Fruit fly (Drosophila melanogaster): ENCODE data around the gene CG4360.

CG4360 gene

dm6 chr3R:20308972-20309660 is 18.7 kb downstream of the CG4360 start, which contains the start of gene Orp8 (continued):
- TF ChIP-seq CG16813 (GFP tag; IDR thresholded peaks at IDR 0.05; ENCODE audit: partially characterized antibody) (no peak), CG9817 (tag; optimal IDR thresholded peaks at IDR 0.05) (no peak), CG34224 (GFP tag; IDR thresholded peaks at IDR 0.05; ENCODE audit: partially characterized antibody) (peak; percentile 45; the same call in 2 of the 3 replicates), CG17186 (GFP tag; optimal IDR thresholded peaks at IDR 0.05) (peak; percentile 15), seq (GFP tag; IDR thresholded peaks at IDR 0.05) (peak; percentile 64; the same call in 1 of the 2 replicates), CG9437 (GFP tag; optimal IDR thresholded peaks at IDR 0.05) (peak; percentile 98), CG4854 (GFP tag; optimal IDR thresholded peaks at IDR 0.05) (no peak), CG33557 (GFP tag; optimal IDR thresholded peaks at IDR 0.05) (peak; percentile 5), CG11456 (GFP tag; IDR thresholded peaks at IDR 0.05) (no peak), gfzf (GFP tag; optimal IDR thresholded peaks at IDR 0.05) (peak; percentile 39), ems (GFP tag; optimal IDR thresholded peaks at IDR 0.05) (peak; percentile 1), CG33213 (GFP tag; optimal IDR thresholded peaks at IDR 0.05) (peak; percentile 21), CG18476 (GFP tag; optimal IDR thresholded peaks at IDR 0.05) (no peak), lab (GFP tag; optimal IDR thresholded peaks at IDR 0.05) (peak; percentile 52), mam (GFP tag; optimal IDR thresholded peaks at IDR 0.05) (no peak), CG13296 (GFP tag; optimal IDR thresholded peaks at IDR 0.05) (peak; percentile 20), CG10543 (GFP tag; optimal IDR thresholded peaks at IDR 0.05) (peak; percentile 64), Spps (tag; optimal IDR thresholded peaks at IDR 0.05) (peak; percentile 38), ato (GFP tag; IDR thresholded peaks at IDR 0.05; ENCODE audit: partially characterized antibody) (no peak), GATAe (GFP tag; conservative IDR thresholded peaks at IDR 0.05) (no peak), HmgZ (tag; optimal IDR thresholded peaks at IDR 0.05) (peak; percentile 17), YL-1 (GFP tag; optimal IDR thresholded peaks at IDR 0.05) (peak; percentile 66), HHEX (GFP tag; optimal IDR thresholded peaks at IDR 0.05) (no peak), CHES-1-like (GFP tag; optimal IDR thresholded peaks at IDR 0.05) (peak; percentile 70), CrebB (tag; optimal IDR thresholded peaks at IDR 0.05) (peak; percentile 64), nerfin-1 (tag; optimal IDR thresholded peaks at IDR 0.05) (no peak), Usf (GFP tag; optimal IDR thresholded peaks at IDR 0.05) (no peak), Tbp (GFP tag; optimal IDR thresholded peaks at IDR 0.05) (no peak), h (optimal IDR thresholded peaks at IDR 0.05) (no peak), CG11398 (GFP tag; optimal IDR thresholded peaks at IDR 0.05) (peak; percentile 13), CG11247 (GFP tag; IDR thresholded peaks at IDR 0.05) (no peak), CG12769 (tag; optimal IDR thresholded peaks at IDR 0.05) (peak; percentile 97), NfI (GFP tag; optimal IDR thresholded peaks at IDR 0.05) (no peak), CG34422 (GFP tag; IDR thresholded peaks at IDR 0.05) (no peak; the same call in 2 of the 3 replicates), CG4820 (GFP tag; optimal IDR thresholded peaks at IDR 0.05) (no peak), CG11093 (GFP tag; IDR thresholded peaks at IDR 0.05) (no peak), Lhr (GFP tag; optimal IDR thresholded peaks at IDR 0.05) (no peak), Atf3 (GFP tag; optimal IDR thresholded peaks at IDR 0.05) (peak; percentile 95), CG8290 (GFP tag; optimal IDR thresholded peaks at IDR 0.05) (no peak), CG8290 (tag; optimal IDR thresholded peaks at IDR 0.05) (peak in 1 of 2 experiments; percentile 29), CG18599 (GFP tag; optimal IDR thresholded peaks at IDR 0.05) (peak; percentile 35), MTF-1 (GFP tag; optimal IDR thresholded peaks at IDR 0.05; ENCODE audit: borderline replicate concordance) (peak; percentile 19), D (optimal IDR thresholded peaks at IDR 0.05) (no peak), D (GFP tag; optimal IDR thresholded peaks at IDR 0.05) (no peak), D19A (tag; optimal IDR thresholded peaks at IDR 0.05) (no peak), B-H1 (GFP tag; IDR thresholded peaks at IDR 0.05) (no peak), unpg (GFP tag; optimal IDR thresholded peaks at IDR 0.05) (peak; percentile 2), Hmr (GFP tag; optimal IDR thresholded peaks at IDR 0.05) (peak; percentile 41), CoRest (tag; optimal IDR thresholded peaks at IDR 0.05) (peak; percentile 7), CG12104 (GFP tag; optimal IDR thresholded peaks at IDR 0.05) (no peak)

Data from whole organism, embryonic.